Fruit fly (Drosophila melanogaster) whole organism, wandering third instar larva: ENCODE results near the gene Exn.

ENCODE experiments used
- Abd-B ChIP-seq: fragments of >200 bp; optimal IDR thresholded peaks from 2 replicates; lab custom pipeline; 2017; ENCODE audit warnings: missing biosample characterization, missing genetic modification characterization
- CG9705 ChIP-seq: fragments of 200-800 bp; sonication (Bioruptor generic); optimal IDR thresholded peaks from 2 replicates; lab custom pipeline; 2018; ENCODE audit warnings: missing biosample characterization, mild to moderate bottlenecking, missing genetic modification characterization
- Dfd ChIP-seq: fragments of >200 bp; optimal IDR thresholded peaks from 2 replicates; lab custom pipeline; 2017; ENCODE audit warnings: missing biosample characterization, missing genetic modification characterization
- Dif ChIP-seq: fragments of 200-275, 200-300 bp; sonication (Bioruptor generic); optimal IDR thresholded peaks from 2 replicates; lab custom pipeline; 2018; ENCODE audit warnings: missing biosample characterization, missing genetic modification characterization; ENCODE audit not compliant: partially characterized antibody
- HLH106 ChIP-seq: fragments of 200-800 bp; optimal IDR thresholded peaks from 3 replicates; lab custom pipeline; 2019; ENCODE audit warnings: missing biosample characterization, mild to moderate bottlenecking, missing genetic modification characterization, moderate library complexity
- Hnf4 ChIP-seq: fragments of 200-800 bp; sonication (Bioruptor generic); optimal IDR thresholded peaks from 2 replicates; lab custom pipeline; 2016; ENCODE audit warnings: missing biosample characterization, mild to moderate bottlenecking, missing genetic modification characterization
- Hr78 ChIP-seq: fragments of >200 bp; optimal IDR thresholded peaks from 2 replicates; lab custom pipeline; 2017; ENCODE audit warnings: missing biosample characterization, missing genetic modification characterization
- Hr83 ChIP-seq: fragments of 200-300 bp; sonication (Bioruptor generic); optimal IDR thresholded peaks from 2 replicates; lab custom pipeline; 2016; ENCODE audit warnings: missing biosample characterization, mild to moderate bottlenecking, missing genetic modification characterization, moderate library complexity; ENCODE audit not compliant: poor library complexity, severe bottlenecking
- N ChIP-seq: fragments of >200 bp; optimal IDR thresholded peaks from 2 replicates; lab custom pipeline; 2018; ENCODE audit warnings: missing biosample characterization, missing external identifiers, missing genetic modification characterization
- OdsH ChIP-seq: fragments of 200-800 bp; sonication (Bioruptor generic); optimal IDR thresholded peaks from 2 replicates; lab custom pipeline; 2016; ENCODE audit warnings: missing biosample characterization, mild to moderate bottlenecking, missing genetic modification characterization
- Rel ChIP-seq, 2 experiments: fragments of 200-800 bp; sonication (Bioruptor generic) in 1 of 2; optimal IDR thresholded peaks; 2 replicates in 1 of 2; 3 replicates in 1 of 2; lab custom pipeline; 2016 to 2019; ENCODE audit warnings: mild to moderate bottlenecking in 2 of 2, missing biosample characterization in 2 of 2, missing genetic modification characterization in 2 of 2, moderate library complexity in 1 of 2
- Sp1 ChIP-seq: fragments of 200-800 bp; sonication (Bioruptor generic); optimal IDR thresholded peaks from 3 replicates; lab custom pipeline; 2019; ENCODE audit warnings: missing biosample characterization, mild to moderate bottlenecking, missing genetic modification characterization, moderate library complexity
- Vsx2 ChIP-seq: fragments of 200-300, 225-300 bp; sonication (Bioruptor generic); optimal IDR thresholded peaks from 2 replicates; lab custom pipeline; 2018; ENCODE audit warnings: missing biosample characterization, missing genetic modification characterization; ENCODE audit not compliant: partially characterized antibody
- br ChIP-seq: fragments of 200-800 bp; sonication (Bioruptor generic); optimal IDR thresholded peaks from 2 replicates; lab custom pipeline; 2016; ENCODE audit warnings: missing biosample characterization, missing genetic modification characterization
- brk ChIP-seq: fragments of 200-800 bp; sonication (Bioruptor generic); optimal IDR thresholded peaks from 2 replicates; lab custom pipeline; 2016; ENCODE audit warnings: missing biosample characterization, mild to moderate bottlenecking, missing genetic modification characterization
- dl ChIP-seq, 2 experiments: fragments of 175-275, 200-275 bp in 1 of 2; fragments of 200-275 bp in 1 of 2; sonication (Bioruptor generic); optimal IDR thresholded peaks; lab custom pipeline; 2018; ENCODE audit warnings: mild to moderate bottlenecking in 2 of 2, missing biosample characterization in 2 of 2, missing genetic modification characterization in 2 of 2, moderate library complexity in 2 of 2; ENCODE audit not compliant: partially characterized antibody in 2 of 2, insufficient read depth in 1 of 2
- dmrt93B ChIP-seq: fragments of 200-800 bp; sonication (Bioruptor generic); optimal IDR thresholded peaks from 2 replicates; lab custom pipeline; 2018; ENCODE audit warnings: missing biosample characterization, mild to moderate bottlenecking, missing genetic modification characterization
- ey ChIP-seq: fragments of 200-800 bp; sonication (Bioruptor generic); optimal IDR thresholded peaks from 2 replicates; lab custom pipeline; 2016; ENCODE audit warnings: missing biosample characterization, missing genetic modification characterization
- foxo ChIP-seq, 2 experiments: fragments of 200-800 bp; sonication (Bioruptor generic); optimal IDR thresholded peaks; 2 replicates in 1 of 2; 3 replicates in 1 of 2; lab custom pipeline; 2016 to 2017; ENCODE audit warnings: missing biosample characterization in 2 of 2, missing genetic modification characterization in 2 of 2
- fru ChIP-seq: fragments of 200-800 bp; sonication (Bioruptor generic); optimal IDR thresholded peaks from 3 replicates; lab custom pipeline; 2016; ENCODE audit warnings: missing biosample characterization, mild to moderate bottlenecking, missing genetic modification characterization
- h ChIP-seq: fragments of 200-800 bp; sonication (Bioruptor generic); optimal IDR thresholded peaks from 3 replicates; lab custom pipeline; 2016; ENCODE audit warnings: missing biosample characterization, mild to moderate bottlenecking, missing genetic modification characterization
- lola ChIP-seq: fragments of >200 bp; optimal IDR thresholded peaks from 2 replicates; lab custom pipeline; 2017; ENCODE audit warnings: missing biosample characterization, missing genetic modification characterization
- psq ChIP-seq: fragments of 200-800 bp; sonication (Bioruptor generic); optimal IDR thresholded peaks from 3 replicates; lab custom pipeline; 2017; ENCODE audit warnings: missing biosample characterization, mild to moderate bottlenecking, missing genetic modification characterization, moderate library complexity
- rgr ChIP-seq: fragments of 200-800 bp; sonication (Bioruptor generic); optimal IDR thresholded peaks from 3 replicates; lab custom pipeline; 2016; ENCODE audit warnings: missing biosample characterization, mild to moderate bottlenecking, missing genetic modification characterization
- sv ChIP-seq: fragments of 200-800 bp; sonication (Bioruptor generic); optimal IDR thresholded peaks from 3 replicates; lab custom pipeline; 2016; ENCODE audit warnings: missing biosample characterization, missing genetic modification characterization
- tai ChIP-seq: sonication (Bioruptor generic); optimal IDR thresholded peaks from 2 replicates; lab custom pipeline; 2016; ENCODE audit warnings: missing biosample characterization, missing genetic modification characterization
- usp ChIP-seq: fragments of >200 bp; optimal IDR thresholded peaks from 2 replicates; lab custom pipeline; 2017; ENCODE audit warnings: missing biosample characterization, missing genetic modification characterization
- woc ChIP-seq: sonication (Bioruptor generic); optimal IDR thresholded peaks from 2 replicates; lab custom pipeline; 2016; ENCODE audit warnings: missing biosample characterization, mild to moderate bottlenecking, missing genetic modification characterization

Gene Exn

dm6 chr3L:17009715-17010491, 40.1 kb downstream of the Exn start (continued):
- no peak for TF ChIP-seq tai (GFP tag; lab: Kevin White, UChicago)
- no peak for TF ChIP-seq Hr78
- TF ChIP-seq woc (GFP tag; lab: Kevin White, UChicago), result peak; percentile 73
- TF ChIP-seq N (GFP tag; lab: Kevin White, UChicago), result no peak

- TF ChIP-seq brk (GFP tag; lab: Kevin White, UChicago) (peak; percentile 20), dl (GFP tag; optimal IDR thresholded peaks at IDR 0.05; lab: Kevin White, UChicago; ENCODE audit: insufficient read depth in 1 of 2, partially characterized antibody in 2 of 2) (peak in 1 of 2 experiments; percentile 26), Vsx2 (GFP tag; lab: Kevin White, UChicago) (no peak), h (GFP tag; lab: Kevin White, UChicago) (no peak), sv (GFP tag; lab: Kevin White, UChicago) (no peak), usp (no peak), Dif (peak; percentile 43), psq (GFP tag; lab: Kevin White, UChicago) (peak; percentile 13), br (GFP tag; lab: Kevin White, UChicago) (no peak), dmrt93B (GFP tag; lab: Kevin White, UChicago) (no peak), woc (GFP tag; lab: Kevin White, UChicago) (peak; percentile 57), Rel (GFP tag; optimal IDR thresholded peaks at IDR 0.05; lab: Kevin White, UChicago) (no peak), Rel (tag; optimal IDR thresholded peaks at IDR 0.05; lab: Kevin White, UChicago) (peak; percentile 17), Sp1 (GFP tag; lab: Kevin White, UChicago) (peak; percentile 4), Hnf4 (peak; percentile 4), foxo (GFP tag; optimal IDR thresholded peaks at IDR 0.05; lab: Kevin White, UChicago) (peak in 1 of 2 experiments; percentile 52), Hr83 (GFP tag; lab: Kevin White, UChicago) (no peak), OdsH (GFP tag; lab: Kevin White, UChicago) (no peak), N (GFP tag; lab: Kevin White, UChicago) (no peak), Dfd (GFP tag; lab: Kevin White, UChicago) (no peak), rgr (peak; percentile 32), CG9705 (GFP tag; lab: Kevin White, UChicago) (no peak), ey (GFP tag; lab: Kevin White, UChicago) (peak; percentile 1), fru (GFP tag; lab: Kevin White, UChicago) (no peak), HLH106 (tag; lab: Kevin White, UChicago) (peak; percentile 20), lola (GFP tag; lab: Kevin White, UChicago) (no peak), Abd-B (GFP tag; lab: Kevin White, UChicago) (no peak)
Observed at dm6 chr3L:17010492-17011303, 40.9 kb downstream of the Exn start.

- TF ChIP-seq h (GFP tag; lab: Kevin White, UChicago), result peak; percentile 2
- TF ChIP-seq Hr78, result no peak
- no peak for TF ChIP-seq Vsx2 (GFP tag; lab: Kevin White, UChicago)
- no peak for TF ChIP-seq sv (GFP tag; lab: Kevin White, UChicago)
Observed at dm6 chr3L:17011351-17012016, 41.7 kb downstream of the Exn start.
